Worm (Caenorhabditis elegans) whole organism, L1 larva: ENCODE results near the gene Y39H10B.2.

Source experiments
- C04F5.9 ChIP-seq: sonication (generic microtip); optimal IDR thresholded peaks from 2 replicates; lab custom pipeline; 2016; ENCODE audit warnings: missing genetic modification characterization, missing compliant biosample characterization
- C16A3.4 ChIP-seq: fragments of 150-350 bp; optimal IDR thresholded peaks from 2 replicates; lab custom pipeline; 2014; ENCODE audit warnings: missing biosample characterization, missing genetic modification characterization
- Y116A8C.19 ChIP-seq: sonication (generic microtip); optimal IDR thresholded peaks from 2 replicates; lab custom pipeline; 2016; ENCODE audit warnings: missing compliant biosample characterization, missing genetic modification characterization, borderline replicate concordance
- aly-2 ChIP-seq: fragments of 150-350 bp; optimal IDR thresholded peaks from 2 replicates; lab custom pipeline; 2014; ENCODE audit warnings: missing biosample characterization, missing genetic modification characterization
- ama-1 ChIP-seq: fragments of 150-350 bp; optimal IDR thresholded peaks from 2 replicates; lab custom pipeline; 2014
- blmp-1 ChIP-seq: fragments of 150-350 bp; optimal IDR thresholded peaks from 2 replicates; lab custom pipeline; 2014; ENCODE audit warnings: missing biosample characterization, missing genetic modification characterization
- ceh-82 ChIP-seq, 3 experiments: fragments of 150-350 bp in 1 of 3; sonication (generic microtip) in 2 of 3; optimal IDR thresholded peaks; 2 replicates each; lab custom pipeline; 2014 to 2017; ENCODE audit warnings: missing biosample characterization in 3 of 3, missing genetic modification characterization in 3 of 3
- ceh-88 ChIP-seq: fragments of 200-800 bp; sonication (Bioruptor generic); IDR thresholded peaks from 2 replicates; pipeline ENCODE4 v1.3.6; 2022; ENCODE audit warnings: missing genetic modification characterization, missing compliant biosample characterization
- ces-1 ChIP-seq: fragments of 150-350 bp; optimal IDR thresholded peaks from 2 replicates; lab custom pipeline; 2014; ENCODE audit warnings: missing biosample characterization, missing genetic modification reagents, missing genetic modification characterization
- dpl-1 ChIP-seq, 3 experiments: fragments of 150-350 bp in 2 of 3; sonication (generic microtip) in 1 of 3; optimal IDR thresholded peaks; 2 replicates each; lab custom pipeline; 2014 to 2017; ENCODE audit warnings: missing biosample characterization in 3 of 3, missing genetic modification characterization in 3 of 3, missing genetic modification reagents in 3 of 3
- efl-1 ChIP-seq, 4 experiments: fragments of 150-350 bp; optimal IDR thresholded peaks in 3 of 4; peaks in 1 of 4; 1 replicate in 1 of 4; 2 replicates in 3 of 4; lab custom pipeline; 2014; ENCODE audit warnings: missing biosample characterization in 2 of 4, missing genetic modification characterization in 2 of 4, missing genetic modification reagents in 2 of 4
- egl-13 ChIP-seq: sonication (generic microtip); optimal IDR thresholded peaks from 2 replicates; lab custom pipeline; 2016; ENCODE audit warnings: missing genotype, missing genetic modification reagents, missing genetic modification characterization, missing compliant biosample characterization
- egl-27 ChIP-seq, 2 experiments: fragments of 150-350 bp in 1 of 2; sonication (generic microtip); optimal IDR thresholded peaks; 3 replicates each; lab custom pipeline; 2017 to 2018; ENCODE audit warnings: missing biosample characterization in 2 of 2, missing genetic modification characterization in 2 of 2, missing genetic modification reagents in 2 of 2
- fkh-10 ChIP-seq: sonication (generic microtip); optimal IDR thresholded peaks from 2 replicates; lab custom pipeline; 2017; ENCODE audit warnings: missing biosample characterization, missing genetic modification reagents, missing genetic modification characterization
- fkh-8 ChIP-seq: sonication (generic microtip); optimal IDR thresholded peaks from 2 replicates; lab custom pipeline; 2016; ENCODE audit warnings: mild to moderate bottlenecking, missing genetic modification characterization, missing compliant biosample characterization
- grh-1 ChIP-seq: fragments of 200-800 bp; sonication (Bioruptor generic); IDR thresholded peaks from 2 replicates; pipeline ENCODE4 v1.3.6; 2022; ENCODE audit warnings: missing genetic modification reagents, missing genetic modification characterization, missing compliant biosample characterization
- hlh-17 ChIP-seq: fragments of 200-800 bp; sonication (Bioruptor generic); optimal IDR thresholded peaks from 2 replicates; lab custom pipeline; 2018; ENCODE audit warnings: missing genetic modification characterization, mild to moderate bottlenecking, missing compliant biosample characterization, moderate library complexity, borderline replicate concordance
- hlh-4 ChIP-seq: sonication (generic microtip); optimal IDR thresholded peaks from 2 replicates; lab custom pipeline; 2016; ENCODE audit warnings: mild to moderate bottlenecking, missing genetic modification characterization, missing compliant biosample characterization
- irx-1 ChIP-seq: sonication (generic microtip); optimal IDR thresholded peaks from 2 replicates; lab custom pipeline; 2016; ENCODE audit warnings: missing genetic modification characterization, missing compliant biosample characterization
- isw-1 ChIP-seq: fragments of 200-800 bp; sonication (Bioruptor generic); IDR thresholded peaks from 2 replicates; pipeline ENCODE4 v1.3.6; 2022; ENCODE audit warnings: missing genetic modification characterization, missing compliant biosample characterization
- lin-14 ChIP-seq: fragments of 200-800 bp; sonication (Bioruptor generic); optimal IDR thresholded peaks from 2 replicates; lab custom pipeline; 2018; ENCODE audit warnings: mild to moderate bottlenecking, missing genetic modification characterization, moderate library complexity, missing compliant biosample characterization
- lin-15B ChIP-seq: fragments of 150-350 bp; sonication (generic microtip); optimal IDR thresholded peaks from 3 replicates; lab custom pipeline; 2014; ENCODE audit warnings: missing biosample characterization, missing genetic modification characterization
- lin-35 ChIP-seq, 2 experiments: fragments of 150-350 bp; optimal IDR thresholded peaks; 2 replicates each; lab custom pipeline; 2014; ENCODE audit warnings: missing biosample characterization in 2 of 2, missing genetic modification characterization in 2 of 2, missing genetic modification reagents in 2 of 2
- lsy-2 ChIP-seq, 2 experiments: fragments of 150-350 bp; optimal IDR thresholded peaks; 2 replicates each; lab custom pipeline; 2014; ENCODE audit warnings: missing biosample characterization in 2 of 2, missing genetic modification characterization in 2 of 2
- mab-9 ChIP-seq: fragments of 200-800 bp; sonication (Bioruptor generic); IDR thresholded peaks from 2 replicates; pipeline ENCODE4 v1.3.6; 2022; ENCODE audit warnings: missing genetic modification reagents, missing genetic modification characterization, missing compliant biosample characterization
- mep-1 ChIP-seq: fragments of 150-350 bp; optimal IDR thresholded peaks from 2 replicates; lab custom pipeline; 2014; ENCODE audit warnings: missing biosample characterization, missing genetic modification characterization
- nhr-19 ChIP-seq: fragments of 200-800 bp; sonication (Bioruptor generic); conservative IDR thresholded peaks from 2 replicates; pipeline ENCODE4 v1.3.6; 2022; ENCODE audit warnings: missing genetic modification characterization, missing compliant biosample characterization
- nhr-237 ChIP-seq: fragments of 150-350 bp; optimal IDR thresholded peaks from 2 replicates; lab custom pipeline; 2014; ENCODE audit warnings: missing biosample characterization, missing genetic modification characterization
- nhr-28 ChIP-seq: fragments of 150-350 bp; optimal IDR thresholded peaks from 2 replicates; lab custom pipeline; 2014; ENCODE audit warnings: missing biosample characterization, missing genetic modification characterization
- nhr-47 ChIP-seq: sonication (generic microtip); optimal IDR thresholded peaks from 2 replicates; lab custom pipeline; 2016; ENCODE audit warnings: mild to moderate bottlenecking, missing genetic modification characterization, moderate library complexity, missing compliant biosample characterization
- nhr-71 ChIP-seq: sonication (generic microtip); optimal IDR thresholded peaks from 2 replicates; lab custom pipeline; 2016; ENCODE audit warnings: mild to moderate bottlenecking, missing genetic modification characterization, moderate library complexity, missing compliant biosample characterization
- nhr-85 ChIP-seq: sonication (generic microtip); peaks from one replicate; lab custom pipeline; 2016; ENCODE audit warnings: missing genetic modification characterization, inconsistent platforms, missing compliant biosample characterization
- pax-3 ChIP-seq: fragments of 200-800 bp; sonication (Bioruptor generic); optimal IDR thresholded peaks from 2 replicates; lab custom pipeline; 2018; ENCODE audit warnings: mild to moderate bottlenecking, missing genetic modification characterization, moderate library complexity, missing compliant biosample characterization
- pqm-1 ChIP-seq: sonication (generic microtip); optimal IDR thresholded peaks from 3 replicates; lab custom pipeline; 2017; ENCODE audit warnings: missing biosample characterization, missing genetic modification characterization
- rnt-1 ChIP-seq: sonication (generic microtip); optimal IDR thresholded peaks from 2 replicates; lab custom pipeline; 2016; ENCODE audit warnings: mild to moderate bottlenecking, missing genetic modification characterization, moderate library complexity, missing compliant biosample characterization
- skn-1 ChIP-seq: fragments of 150-350 bp; optimal IDR thresholded peaks from 2 replicates; lab custom pipeline; 2014; ENCODE audit warnings: missing biosample characterization, missing genetic modification characterization
- snpc-4 ChIP-seq: fragments of 150-350 bp; optimal IDR thresholded peaks from 2 replicates; lab custom pipeline; 2014; ENCODE audit warnings: missing biosample characterization, missing genetic modification characterization
- sup-37 ChIP-seq: fragments of 200-800 bp; sonication (Bioruptor generic); optimal IDR thresholded peaks from 2 replicates; lab custom pipeline; 2018; ENCODE audit warnings: mild to moderate bottlenecking, missing genetic modification characterization, missing compliant biosample characterization
- tbx-2 ChIP-seq: sonication (generic microtip); optimal IDR thresholded peaks from 2 replicates; lab custom pipeline; 2016; ENCODE audit warnings: missing genetic modification characterization, missing compliant biosample characterization
- unc-130 ChIP-seq: fragments of 150-350 bp; optimal IDR thresholded peaks from 2 replicates; lab custom pipeline; 2017; ENCODE audit warnings: missing biosample characterization, missing genetic modification characterization, inconsistent platforms
- unc-98 ChIP-seq: fragments of 200-800 bp; sonication (Bioruptor generic); IDR thresholded peaks from 2 replicates; pipeline ENCODE4 v1.3.6; 2022; ENCODE audit warnings: missing genetic modification characterization, missing compliant biosample characterization
- xbp-1 ChIP-seq: sonication (generic microtip); optimal IDR thresholded peaks from 2 replicates; lab custom pipeline; 2016; ENCODE audit warnings: missing genetic modification characterization, missing compliant biosample characterization
- zag-1 ChIP-seq: fragments of 150-350 bp; optimal IDR thresholded peaks from 2 replicates; lab custom pipeline; 2014; ENCODE audit warnings: missing biosample characterization, missing genetic modification characterization
- ztf-4 ChIP-seq: fragments of 150-350 bp; optimal IDR thresholded peaks from 2 replicates; lab custom pipeline; 2014; ENCODE audit warnings: missing biosample characterization, missing genetic modification characterization

The Y39H10B.2 gene

DNA sequence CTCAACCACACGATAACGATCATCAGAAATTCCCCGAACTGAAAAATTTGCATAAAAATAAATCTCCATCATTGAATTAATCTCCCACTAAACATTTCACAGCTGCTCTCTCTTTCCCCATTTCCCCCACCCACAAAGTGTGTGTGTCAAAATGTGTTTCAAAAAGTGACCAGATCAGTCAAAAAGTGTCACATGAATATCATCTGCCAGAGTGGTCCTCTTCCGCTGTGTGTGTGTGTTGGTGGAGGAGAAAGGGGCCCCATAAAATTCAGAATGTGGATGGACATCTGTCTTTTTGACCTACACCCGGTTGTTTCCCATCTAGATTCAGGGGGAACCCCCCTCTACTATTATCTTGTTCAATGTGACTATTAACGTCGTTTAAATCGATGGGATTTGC lies 8.6 kb downstream of the Y39H10B.2 start:
- no peak for TF ChIP-seq xbp-1 (tag; lab: Kevin White, UChicago)
- no peak for TF ChIP-seq sup-37 (GFP tag; lab: Kevin White, UChicago)
- TF ChIP-seq lsy-2 (tag; optimal IDR thresholded peaks at IDR 0.05; lab: Kevin White, UChicago): peak; percentile 23 to 33
- peak; percentile 44; the same call in 1 of the 2 replicates for TF ChIP-seq nhr-19
- TF ChIP-seq lin-14 (GFP tag; lab: Kevin White, UChicago): peak; percentile 89
- TF ChIP-seq ces-1: no peak
- TF ChIP-seq C04F5.9 (tag; lab: Kevin White, UChicago): no peak
- TF ChIP-seq unc-130 (tag; lab: Kevin White, UChicago): peak; percentile 42
- TF ChIP-seq snpc-4 (tag; lab: Kevin White, UChicago): no peak
- no peak for TF ChIP-seq pax-3 (tag; lab: Kevin White, UChicago)
- TF ChIP-seq efl-1 (optimal IDR thresholded peaks at IDR 0.05; lab: Kevin White, UChicago): no peak
- peak in 1 of 2 experiments; percentile 64 for TF ChIP-seq efl-1 (GFP tag; optimal IDR thresholded peaks at IDR 0.05 in 1 of 2; lab: Kevin White, UChicago)
- TF ChIP-seq nhr-237 (tag; lab: Kevin White, UChicago): no peak
- TF ChIP-seq rnt-1 (tag; lab: Kevin White, UChicago): peak; percentile 57
- no peak for TF ChIP-seq fkh-10 (GFP tag; lab: Kevin White, UChicago)
- no peak for TF ChIP-seq lin-35 (GFP tag; optimal IDR thresholded peaks at IDR 0.05; lab: Kevin White, UChicago)
- TF ChIP-seq, all 84 proteins: peak for 6

ce11 chrV:3678513-3678912 lies 9.9 kb downstream of the Y39H10B.2 start:
- TF ChIP-seq lin-14 (GFP tag; lab: Kevin White, UChicago) (peak; percentile 17), ceh-88 (GFP tag; lab: Robert Waterston, UW) (no peak)
- TF ChIP-seq, all 84 proteins: peak for 1

DNA sequence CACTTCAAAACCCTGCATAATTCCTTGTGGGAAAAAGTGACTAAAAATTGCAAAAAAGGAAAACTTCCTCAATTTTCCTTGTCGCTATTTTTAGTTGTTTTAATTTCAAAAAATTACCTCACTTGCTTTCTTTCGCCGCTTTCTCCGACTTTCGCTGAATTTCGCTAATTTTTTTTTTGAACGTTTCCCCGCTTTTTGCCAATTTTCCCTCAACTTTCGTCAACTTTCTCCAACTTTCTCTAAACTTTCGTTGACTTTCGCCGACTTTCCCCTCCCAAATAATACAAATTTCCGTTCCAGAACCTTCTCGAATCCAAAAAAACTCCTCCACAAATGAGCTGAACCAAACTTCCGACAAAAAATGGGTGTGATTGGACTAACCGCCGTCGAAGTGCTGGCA lies 14.0 kb downstream of the Y39H10B.2 start, which contains the start of gene W08A12.3:
W08A12.3 (plus strand) TSS at position 301 of the 400 bp plus-strand sequence.
- TF ChIP-seq nhr-85 (tag; lab: Kevin White, UChicago) (peak; percentile 5), blmp-1 (tag; lab: Kevin White, UChicago) (peak; percentile 21), pqm-1 (no peak)

- TF ChIP-seq nhr-28: no peak
- no peak for TF ChIP-seq egl-13
- peak; percentile 77 for TF ChIP-seq nhr-85 (tag; lab: Kevin White, UChicago)
- no peak for TF ChIP-seq Y116A8C.19 (tag; lab: Kevin White, UChicago)
- TF ChIP-seq ama-1 (lab: Kevin White, UChicago): no peak
- TF ChIP-seq nhr-71 (tag; lab: Kevin White, UChicago): peak; percentile 88
- TF ChIP-seq zag-1 (tag; lab: Kevin White, UChicago): no peak
- peak; percentile 87 for TF ChIP-seq rnt-1 (tag; lab: Kevin White, UChicago)
- TF ChIP-seq efl-1 (optimal IDR thresholded peaks at IDR 0.05; lab: Kevin White, UChicago): peak; percentile 34 to 44
- peak; percentile 12 to 52 for TF ChIP-seq efl-1 (GFP tag; optimal IDR thresholded peaks at IDR 0.05 in 1 of 2; lab: Kevin White, UChicago)
- TF ChIP-seq ceh-88 (GFP tag; lab: Robert Waterston, UW): no peak
- TF ChIP-seq blmp-1 (tag; lab: Kevin White, UChicago): no peak
- TF ChIP-seq skn-1 (tag; lab: Kevin White, UChicago): no peak
- TF ChIP-seq hlh-4 (tag; lab: Kevin White, UChicago): no peak
- TF ChIP-seq mep-1 (tag; lab: Kevin White, UChicago): no peak
- TF ChIP-seq egl-27 (tag; optimal IDR thresholded peaks at IDR 0.05; lab: Kevin White, UChicago): no peak
- TF ChIP-seq lin-15B: no peak
- no peak for TF ChIP-seq grh-1 (GFP tag; lab: Robert Waterston, UW)
- no peak for TF ChIP-seq hlh-17 (GFP tag; lab: Kevin White, UChicago)
- TF ChIP-seq snpc-4 (tag; lab: Kevin White, UChicago): no peak
- TF ChIP-seq fkh-10 (GFP tag; lab: Kevin White, UChicago): no peak
- TF ChIP-seq C04F5.9 (tag; lab: Kevin White, UChicago): no peak
- no peak for TF ChIP-seq isw-1 (GFP tag; lab: Robert Waterston, UW)
- peak; percentile 40; the same call in 1 of the 2 replicates for TF ChIP-seq unc-98
- no peak for TF ChIP-seq ceh-82 (tag; optimal IDR thresholded peaks at IDR 0.05; lab: Kevin White, UChicago)
- no peak for TF ChIP-seq C16A3.4
- TF ChIP-seq nhr-47 (tag; lab: Kevin White, UChicago): peak; percentile 47
- no peak for TF ChIP-seq nhr-237 (tag; lab: Kevin White, UChicago)
- peak; percentile 31 for TF ChIP-seq ztf-4 (tag; lab: Kevin White, UChicago)
- TF ChIP-seq mab-9 (GFP tag; lab: Robert Waterston, UW): no peak
- peak; percentile 25 for TF ChIP-seq tbx-2 (tag; lab: Kevin White, UChicago)
- TF ChIP-seq aly-2 (tag; lab: Kevin White, UChicago): no peak
- TF ChIP-seq unc-130 (tag; lab: Kevin White, UChicago): peak; percentile 46
- no peak for TF ChIP-seq fkh-8 (tag; lab: Kevin White, UChicago)
- TF ChIP-seq irx-1 (tag; lab: Kevin White, UChicago): no peak
- peak in 1 of 3 experiments; percentile 14 for TF ChIP-seq dpl-1 (GFP tag; optimal IDR thresholded peaks at IDR 0.05; lab: Kevin White, UChicago)
- TF ChIP-seq nhr-19: peak; percentile 81
- TF ChIP-seq pax-3 (tag; lab: Kevin White, UChicago): no peak
Measured at ce11 chrV:3685790-3686208, 17.2 kb downstream of the Y39H10B.2 start, which contains the start of gene W08A12.2. Gene W08A12.2, minus strand, starts transcription at chrV:3685892.
